Worm (Caenorhabditis elegans) whole organism, L1 larva: Measurements from ENCODE around the gene W06H8.6.
A peak's percentile ranks its signal among the peaks of the same experiment; 100 is the strongest.

Experiments
- C16A3.4 ChIP-seq: fragments of 150-350 bp; optimal IDR thresholded peaks from 2 replicates; lab custom pipeline; 2014; ENCODE audit warnings: missing biosample characterization, missing genetic modification characterization
- C34B4.2 ChIP-seq: sonication (generic microtip); optimal IDR thresholded peaks from 2 replicates; lab custom pipeline; 2017; ENCODE audit warnings: mild to moderate bottlenecking, missing genetic modification characterization, missing compliant biosample characterization
- F16B12.6 ChIP-seq: fragments of 150-350 bp; optimal IDR thresholded peaks from 2 replicates; lab custom pipeline; 2014; ENCODE audit warnings: missing biosample characterization, missing genetic modification characterization
- Y116A8C.19 ChIP-seq: sonication (generic microtip); optimal IDR thresholded peaks from 2 replicates; lab custom pipeline; 2016; ENCODE audit warnings: missing compliant biosample characterization, missing genetic modification characterization, borderline replicate concordance
- aly-2 ChIP-seq: fragments of 150-350 bp; optimal IDR thresholded peaks from 2 replicates; lab custom pipeline; 2014; ENCODE audit warnings: missing biosample characterization, missing genetic modification characterization
- ama-1 ChIP-seq: fragments of 150-350 bp; optimal IDR thresholded peaks from 2 replicates; lab custom pipeline; 2014
- blmp-1 ChIP-seq: fragments of 150-350 bp; optimal IDR thresholded peaks from 2 replicates; lab custom pipeline; 2014; ENCODE audit warnings: missing biosample characterization, missing genetic modification characterization
- ceh-8 ChIP-seq: fragments of 200-800 bp; sonication (Bioruptor generic); optimal IDR thresholded peaks from 2 replicates; lab custom pipeline; 2018; ENCODE audit warnings: mild to moderate bottlenecking, missing genetic modification characterization, moderate library complexity, missing compliant biosample characterization
- ceh-88 ChIP-seq: fragments of 200-800 bp; sonication (Bioruptor generic); IDR thresholded peaks from 2 replicates; pipeline ENCODE4 v1.3.6; 2022; ENCODE audit warnings: missing genetic modification characterization, missing compliant biosample characterization
- ceh-90 ChIP-seq: sonication (generic microtip); optimal IDR thresholded peaks from 2 replicates; lab custom pipeline; 2016; ENCODE audit warnings: missing genetic modification characterization, missing compliant biosample characterization
- ces-1 ChIP-seq: fragments of 150-350 bp; optimal IDR thresholded peaks from 2 replicates; lab custom pipeline; 2014; ENCODE audit warnings: missing biosample characterization, missing genetic modification reagents, missing genetic modification characterization
- dpl-1 ChIP-seq, 3 experiments: fragments of 150-350 bp in 2 of 3; sonication (generic microtip) in 1 of 3; optimal IDR thresholded peaks; 2 replicates each; lab custom pipeline; 2014 to 2017; ENCODE audit warnings: missing biosample characterization in 3 of 3, missing genetic modification characterization in 3 of 3, missing genetic modification reagents in 3 of 3
- efl-1 ChIP-seq, 4 experiments: fragments of 150-350 bp; optimal IDR thresholded peaks in 3 of 4; peaks in 1 of 4; 1 replicate in 1 of 4; 2 replicates in 3 of 4; lab custom pipeline; 2014; ENCODE audit warnings: missing biosample characterization in 2 of 4, missing genetic modification characterization in 2 of 4, missing genetic modification reagents in 2 of 4
- egl-27 ChIP-seq, 2 experiments: fragments of 150-350 bp in 1 of 2; sonication (generic microtip); optimal IDR thresholded peaks; 3 replicates each; lab custom pipeline; 2017 to 2018; ENCODE audit warnings: missing biosample characterization in 2 of 2, missing genetic modification characterization in 2 of 2, missing genetic modification reagents in 2 of 2
- elt-3 ChIP-seq, 6 experiments: fragments of 150-350 bp in 1 of 6; sonication (generic microtip); optimal IDR thresholded peaks; 2 replicates each; lab custom pipeline; 2017 to 2018; ENCODE audit warnings: missing biosample characterization in 6 of 6, missing genetic modification characterization in 6 of 6, inconsistent platforms in 1 of 6
- fkh-10 ChIP-seq: sonication (generic microtip); optimal IDR thresholded peaks from 2 replicates; lab custom pipeline; 2017; ENCODE audit warnings: missing biosample characterization, missing genetic modification reagents, missing genetic modification characterization
- fkh-4 ChIP-seq: sonication (generic microtip); optimal IDR thresholded peaks from 2 replicates; lab custom pipeline; 2016; ENCODE audit warnings: missing compliant biosample characterization, missing genetic modification characterization, borderline replicate concordance
- fos-1 ChIP-seq: fragments of 150-350 bp; optimal IDR thresholded peaks from 2 replicates; lab custom pipeline; 2014; ENCODE audit warnings: missing biosample characterization, missing genetic modification characterization
- hlh-17 ChIP-seq: fragments of 200-800 bp; sonication (Bioruptor generic); optimal IDR thresholded peaks from 2 replicates; lab custom pipeline; 2018; ENCODE audit warnings: missing genetic modification characterization, mild to moderate bottlenecking, missing compliant biosample characterization, moderate library complexity, borderline replicate concordance
- hlh-4 ChIP-seq: sonication (generic microtip); optimal IDR thresholded peaks from 2 replicates; lab custom pipeline; 2016; ENCODE audit warnings: mild to moderate bottlenecking, missing genetic modification characterization, missing compliant biosample characterization
- hpl-2 ChIP-seq: fragments of 150-350 bp; optimal IDR thresholded peaks from 2 replicates; lab custom pipeline; 2014; ENCODE audit warnings: missing biosample characterization, missing genetic modification reagents, missing genetic modification characterization
- isw-1 ChIP-seq: fragments of 200-800 bp; sonication (Bioruptor generic); IDR thresholded peaks from 2 replicates; pipeline ENCODE4 v1.3.6; 2022; ENCODE audit warnings: missing genetic modification characterization, missing compliant biosample characterization
- jun-1 ChIP-seq: fragments of 150-350 bp; optimal IDR thresholded peaks from 2 replicates; lab custom pipeline; 2014; ENCODE audit warnings: missing biosample characterization, missing genetic modification reagents, missing genetic modification characterization
- lin-14 ChIP-seq: fragments of 200-800 bp; sonication (Bioruptor generic); optimal IDR thresholded peaks from 2 replicates; lab custom pipeline; 2018; ENCODE audit warnings: mild to moderate bottlenecking, missing genetic modification characterization, moderate library complexity, missing compliant biosample characterization
- lin-15B ChIP-seq: fragments of 150-350 bp; sonication (generic microtip); optimal IDR thresholded peaks from 3 replicates; lab custom pipeline; 2014; ENCODE audit warnings: missing biosample characterization, missing genetic modification characterization
- lin-35 ChIP-seq, 2 experiments: fragments of 150-350 bp; optimal IDR thresholded peaks; 2 replicates each; lab custom pipeline; 2014; ENCODE audit warnings: missing biosample characterization in 2 of 2, missing genetic modification characterization in 2 of 2, missing genetic modification reagents in 2 of 2
- lir-3 ChIP-seq: sonication (generic microtip); optimal IDR thresholded peaks from 2 replicates; lab custom pipeline; 2016; ENCODE audit warnings: mild to moderate bottlenecking, missing genetic modification characterization, moderate library complexity, missing compliant biosample characterization; ENCODE audit not compliant: poor library complexity
- lsy-2 ChIP-seq, 2 experiments: fragments of 150-350 bp; optimal IDR thresholded peaks; 2 replicates each; lab custom pipeline; 2014; ENCODE audit warnings: missing biosample characterization in 2 of 2, missing genetic modification characterization in 2 of 2
- mab-9 ChIP-seq: fragments of 200-800 bp; sonication (Bioruptor generic); IDR thresholded peaks from 2 replicates; pipeline ENCODE4 v1.3.6; 2022; ENCODE audit warnings: missing genetic modification reagents, missing genetic modification characterization, missing compliant biosample characterization
- mdl-1 ChIP-seq, 2 experiments: fragments of 150-350 bp; optimal IDR thresholded peaks; 2 replicates each; lab custom pipeline; 2014 to 2017; ENCODE audit warnings: missing biosample characterization in 2 of 2, missing genetic modification characterization in 2 of 2, inconsistent platforms in 1 of 2
- mef-2 ChIP-seq: fragments of 150-350 bp; optimal IDR thresholded peaks from 2 replicates; lab custom pipeline; 2014; ENCODE audit warnings: missing biosample characterization, missing genetic modification characterization
- nhr-12 ChIP-seq: sonication (generic microtip); optimal IDR thresholded peaks from 2 replicates; lab custom pipeline; 2017; ENCODE audit warnings: missing biosample characterization, missing genetic modification characterization
- nhr-237 ChIP-seq: fragments of 150-350 bp; optimal IDR thresholded peaks from 2 replicates; lab custom pipeline; 2014; ENCODE audit warnings: missing biosample characterization, missing genetic modification characterization
- nhr-28 ChIP-seq: fragments of 150-350 bp; optimal IDR thresholded peaks from 2 replicates; lab custom pipeline; 2014; ENCODE audit warnings: missing biosample characterization, missing genetic modification characterization
- nhr-76 ChIP-seq: sonication (generic microtip); optimal IDR thresholded peaks from 2 replicates; lab custom pipeline; 2017; ENCODE audit warnings: missing biosample characterization, missing genetic modification characterization
- nhr-84 ChIP-seq: sonication (generic microtip); optimal IDR thresholded peaks from 2 replicates; lab custom pipeline; 2017; ENCODE audit warnings: missing biosample characterization, missing genetic modification characterization
- nhr-85 ChIP-seq: sonication (generic microtip); peaks from one replicate; lab custom pipeline; 2016; ENCODE audit warnings: missing genetic modification characterization, inconsistent platforms, missing compliant biosample characterization
- nhr-90 ChIP-seq: sonication (generic microtip); optimal IDR thresholded peaks from 2 replicates; lab custom pipeline; 2016; ENCODE audit warnings: mild to moderate bottlenecking, missing genetic modification characterization, missing compliant biosample characterization; ENCODE audit not compliant: poor library complexity
- pag-3 ChIP-seq: sonication (generic microtip); optimal IDR thresholded peaks from 2 replicates; lab custom pipeline; 2017; ENCODE audit warnings: missing genetic modification characterization, mild to moderate bottlenecking, missing compliant biosample characterization, antibody characterized with exemption, borderline replicate concordance; ENCODE audit not compliant: insufficient read depth
- snpc-4 ChIP-seq: fragments of 150-350 bp; optimal IDR thresholded peaks from 2 replicates; lab custom pipeline; 2014; ENCODE audit warnings: missing biosample characterization, missing genetic modification characterization
- snu-23 ChIP-seq: sonication (generic microtip); optimal IDR thresholded peaks from 2 replicates; lab custom pipeline; 2016; ENCODE audit warnings: missing genetic modification characterization, missing compliant biosample characterization
- swsn-7 ChIP-seq: sonication (generic microtip); optimal IDR thresholded peaks from 2 replicates; lab custom pipeline; 2016; ENCODE audit warnings: missing genetic modification characterization, missing compliant biosample characterization
- unc-130 ChIP-seq: fragments of 150-350 bp; optimal IDR thresholded peaks from 2 replicates; lab custom pipeline; 2017; ENCODE audit warnings: missing biosample characterization, missing genetic modification characterization, inconsistent platforms
- unc-86 ChIP-seq: sonication (generic microtip); optimal IDR thresholded peaks from 2 replicates; lab custom pipeline; 2016; ENCODE audit warnings: missing genetic modification characterization, missing compliant biosample characterization
- unc-98 ChIP-seq: fragments of 200-800 bp; sonication (Bioruptor generic); IDR thresholded peaks from 2 replicates; pipeline ENCODE4 v1.3.6; 2022; ENCODE audit warnings: missing genetic modification characterization, missing compliant biosample characterization
- ztf-11 ChIP-seq, 2 experiments: sonication (generic microtip); optimal IDR thresholded peaks; 2 replicates each; lab custom pipeline; 2016 to 2017; ENCODE audit warnings: missing genetic modification characterization in 2 of 2, missing biosample characterization in 1 of 2, missing compliant biosample characterization in 1 of 2
- ztf-4 ChIP-seq: fragments of 150-350 bp; optimal IDR thresholded peaks from 2 replicates; lab custom pipeline; 2014; ENCODE audit warnings: missing biosample characterization, missing genetic modification characterization

The W06H8.6 gene

ce11 chrV:6238347-6238746 is 11.5 kb upstream of the W06H8.6 start (continued):
- TF ChIP-seq F16B12.6 (tag; lab: Kevin White, UChicago) (no peak), swsn-7 (tag; lab: Kevin White, UChicago) (no peak), mef-2 (tag; lab: Kevin White, UChicago) (no peak), hpl-2 (GFP tag; lab: Kevin White, UChicago) (no peak), efl-1 (optimal IDR thresholded peaks at IDR 0.05; lab: Kevin White, UChicago) (no peak), efl-1 (GFP tag; optimal IDR thresholded peaks at IDR 0.05 in 1 of 2; lab: Kevin White, UChicago) (no peak)

- no peak for TF ChIP-seq ceh-8 (GFP tag; lab: Kevin White, UChicago)
- TF ChIP-seq hlh-4 (tag; lab: Kevin White, UChicago): no peak
- no peak for TF ChIP-seq egl-27 (tag; optimal IDR thresholded peaks at IDR 0.05; lab: Kevin White, UChicago)
- no peak for TF ChIP-seq ceh-88 (GFP tag; lab: Robert Waterston, UW)
- TF ChIP-seq ztf-11 (tag; optimal IDR thresholded peaks at IDR 0.05; lab: Kevin White, UChicago): no peak
- TF ChIP-seq jun-1 (tag; lab: Kevin White, UChicago): no peak
- TF ChIP-seq nhr-90: no peak
- no peak for TF ChIP-seq unc-86 (tag; lab: Kevin White, UChicago)
- peak in 1 of 2 experiments; percentile 11 for TF ChIP-seq lsy-2 (tag; optimal IDR thresholded peaks at IDR 0.05; lab: Kevin White, UChicago)
- TF ChIP-seq aly-2: no peak
- TF ChIP-seq lin-35 (GFP tag; optimal IDR thresholded peaks at IDR 0.05; lab: Kevin White, UChicago): peak in 1 of 2 experiments; percentile 26
- peak in 1 of 3 experiments; percentile 13 for TF ChIP-seq dpl-1 (GFP tag; optimal IDR thresholded peaks at IDR 0.05; lab: Kevin White, UChicago)
- TF ChIP-seq mdl-1 (tag; optimal IDR thresholded peaks at IDR 0.05; lab: Kevin White, UChicago): no peak
- TF ChIP-seq fkh-10: no peak
- no peak for TF ChIP-seq isw-1 (GFP tag; lab: Robert Waterston, UW)
- TF ChIP-seq hpl-2 (GFP tag; lab: Kevin White, UChicago): no peak
- no peak for TF ChIP-seq fos-1 (tag; lab: Kevin White, UChicago)
- TF ChIP-seq blmp-1 (tag; lab: Kevin White, UChicago): peak; percentile 19
- no peak for TF ChIP-seq ceh-90 (tag; lab: Kevin White, UChicago)
- peak; percentile 23 for TF ChIP-seq snu-23 (GFP tag; lab: Kevin White, UChicago)
- TF ChIP-seq ama-1: no peak
- no peak for TF ChIP-seq pag-3 (tag; lab: Kevin White, UChicago)
- peak; percentile 3 for TF ChIP-seq C16A3.4 (tag; lab: Kevin White, UChicago)
- no peak for TF ChIP-seq snpc-4
- no peak for TF ChIP-seq hlh-17 (GFP tag; lab: Kevin White, UChicago)
- no peak for TF ChIP-seq nhr-237 (tag; lab: Kevin White, UChicago)
- no peak for TF ChIP-seq Y116A8C.19
- TF ChIP-seq elt-3 (tag; optimal IDR thresholded peaks at IDR 0.05; lab: Kevin White, UChicago): no peak
- no peak for TF ChIP-seq nhr-84 (tag; lab: Kevin White, UChicago)
- TF ChIP-seq nhr-28 (tag; lab: Kevin White, UChicago): no peak
Measured at ce11 chrV:6234876-6235275, 8.1 kb upstream of the W06H8.6 start, which contains the start of gene K08B12.3. K08B12.3 (plus strand) TSS chrV:6235176.

DNA sequence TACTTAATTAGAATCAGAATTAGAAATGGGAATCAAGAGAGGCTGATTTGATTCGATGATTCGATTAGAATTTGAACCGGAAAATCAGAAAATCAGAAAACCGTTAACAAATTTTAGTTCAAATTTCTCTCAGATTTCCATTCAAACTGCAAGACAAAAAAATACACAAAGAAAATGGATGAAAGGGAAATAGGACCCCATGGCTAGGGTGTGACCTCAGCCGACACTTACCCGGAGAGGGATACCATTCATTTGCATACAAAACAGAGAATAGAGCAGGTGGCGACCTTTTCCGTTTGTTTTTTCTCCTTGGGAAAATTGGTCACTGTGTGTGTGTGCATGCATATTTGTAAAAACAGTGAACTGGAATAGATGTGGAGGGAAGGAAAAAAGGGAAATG is 7.1 kb upstream of the W06H8.6 start:
- no peak for TF ChIP-seq nhr-12
- no peak for TF ChIP-seq unc-130 (tag; lab: Kevin White, UChicago)
- no peak for TF ChIP-seq unc-98 (GFP tag; lab: Robert Waterston, UW)
- no peak for TF ChIP-seq fkh-4 (tag; lab: Kevin White, UChicago)
- no peak for TF ChIP-seq lin-15B (tag; lab: Kevin White, UChicago)
- TF ChIP-seq lin-14 (GFP tag; lab: Kevin White, UChicago): peak; percentile 3
- peak; percentile 47 for TF ChIP-seq blmp-1 (tag; lab: Kevin White, UChicago)
- no peak for TF ChIP-seq ces-1 (GFP tag; lab: Kevin White, UChicago)
- TF ChIP-seq C34B4.2 (tag; lab: Kevin White, UChicago): no peak
- TF ChIP-seq lir-3 (tag; lab: Kevin White, UChicago): no peak
- TF ChIP-seq nhr-76: no peak
- TF ChIP-seq nhr-85: peak; percentile 72
- no peak for TF ChIP-seq dpl-1 (GFP tag; optimal IDR thresholded peaks at IDR 0.05; lab: Kevin White, UChicago)
- no peak for TF ChIP-seq ztf-4 (tag; lab: Kevin White, UChicago)
- no peak for TF ChIP-seq mab-9 (GFP tag; lab: Robert Waterston, UW)
